Worm (Caenorhabditis elegans) whole organism, L2 larva: Measurements from ENCODE around the gene plc-3.
A peak's percentile ranks its signal among the peaks of the same experiment; 100 is the strongest.

ENCODE experiments used
- C34F6.9 ChIP-seq: fragments of 150-350 bp; optimal IDR thresholded peaks from 2 replicates; lab custom pipeline; 2014; ENCODE audit warnings: missing biosample characterization, missing genetic modification characterization
- F13H6.1 ChIP-seq: sonication (generic microtip); optimal IDR thresholded peaks from 2 replicates; lab custom pipeline; 2016; ENCODE audit warnings: missing genetic modification characterization, missing compliant biosample characterization
- Y55F3AM.14 ChIP-seq: fragments of 200-800 bp; sonication (Bioruptor generic); optimal IDR thresholded peaks from 2 replicates; lab custom pipeline; 2018; ENCODE audit warnings: mild to moderate bottlenecking, missing genetic modification characterization, missing compliant biosample characterization
- ZK546.5 ChIP-seq: sonication (generic microtip); optimal IDR thresholded peaks from 2 replicates; lab custom pipeline; 2017; ENCODE audit warnings: missing biosample characterization, missing genetic modification characterization
- alr-1 ChIP-seq: fragments of 150-350 bp; optimal IDR thresholded peaks from 2 replicates; lab custom pipeline; 2014; ENCODE audit warnings: missing biosample characterization, missing genetic modification characterization
- ama-1 ChIP-seq: fragments of 150-350 bp; optimal IDR thresholded peaks from 2 replicates; lab custom pipeline; 2018; ENCODE audit warnings: inconsistent platforms
- blmp-1 ChIP-seq: sonication (generic microtip); optimal IDR thresholded peaks from 2 replicates; lab custom pipeline; 2017; ENCODE audit warnings: missing genetic modification characterization, mild to moderate bottlenecking, missing compliant biosample characterization, antibody characterized with exemption, moderate library complexity; ENCODE audit not compliant: insufficient read depth
- ceh-16 ChIP-seq: fragments of 150-350 bp; optimal IDR thresholded peaks from 2 replicates; lab custom pipeline; 2014; ENCODE audit warnings: missing biosample characterization, missing genetic modification characterization
- ceh-82 ChIP-seq: fragments of 150-350 bp; optimal IDR thresholded peaks from 2 replicates; lab custom pipeline; 2014; ENCODE audit warnings: missing biosample characterization, missing genetic modification characterization
- crh-2 ChIP-seq: sonication (generic microtip); optimal IDR thresholded peaks from 2 replicates; lab custom pipeline; 2017; ENCODE audit warnings: missing biosample characterization, missing genetic modification characterization
- egl-27 ChIP-seq: sonication (generic microtip); optimal IDR thresholded peaks from 3 replicates; lab custom pipeline; 2017; ENCODE audit warnings: missing biosample characterization, missing genetic modification reagents, missing genetic modification characterization
- elt-3 ChIP-seq: sonication (generic microtip); optimal IDR thresholded peaks from 2 replicates; lab custom pipeline; 2017; ENCODE audit warnings: missing biosample characterization, missing genetic modification characterization
- fos-1 ChIP-seq: fragments of 150-350 bp; optimal IDR thresholded peaks from 2 replicates; lab custom pipeline; 2014; ENCODE audit warnings: missing biosample characterization, missing genetic modification characterization
- gmeb-1 ChIP-seq: fragments of 150-350 bp; optimal IDR thresholded peaks from 2 replicates; lab custom pipeline; 2014; ENCODE audit warnings: missing biosample characterization, missing genetic modification characterization
- lin-11 ChIP-seq: fragments of 150-350 bp; sonication (generic microtip); optimal IDR thresholded peaks from 2 replicates; lab custom pipeline; 2014; ENCODE audit warnings: missing biosample characterization, missing genetic modification characterization, inconsistent platforms, mixed read lengths
- mab-5 ChIP-seq: fragments of 150-350 bp; optimal IDR thresholded peaks from 2 replicates; lab custom pipeline; 2014; ENCODE audit warnings: missing biosample characterization, missing genetic modification characterization
- mbf-1 ChIP-seq: sonication (generic microtip); optimal IDR thresholded peaks from 2 replicates; lab custom pipeline; 2017; ENCODE audit warnings: missing biosample characterization, missing genetic modification characterization
- mdl-1 ChIP-seq, 2 experiments: fragments of 150-350 bp in 1 of 2; sonication (generic microtip) in 1 of 2; optimal IDR thresholded peaks; 2 replicates each; lab custom pipeline; 2017; ENCODE audit warnings: missing biosample characterization in 2 of 2, missing genetic modification characterization in 2 of 2
- nhr-10 ChIP-seq: sonication (generic microtip); optimal IDR thresholded peaks from 2 replicates; lab custom pipeline; 2017; ENCODE audit warnings: missing biosample characterization, missing genetic modification characterization
- nhr-11 ChIP-seq: fragments of 150-350 bp; optimal IDR thresholded peaks from 2 replicates; lab custom pipeline; 2014; ENCODE audit warnings: missing biosample characterization, missing genetic modification characterization
- nhr-12 ChIP-seq: fragments of 150-350 bp; optimal IDR thresholded peaks from 2 replicates; lab custom pipeline; 2014; ENCODE audit warnings: missing biosample characterization, missing genetic modification characterization
- nhr-129 ChIP-seq: fragments of 150-350 bp; optimal IDR thresholded peaks from 2 replicates; lab custom pipeline; 2014; ENCODE audit warnings: missing biosample characterization, missing genetic modification characterization
- nhr-21 ChIP-seq: fragments of 150-350 bp; optimal IDR thresholded peaks from 2 replicates; lab custom pipeline; 2014; ENCODE audit warnings: missing biosample characterization, missing genetic modification characterization
- nhr-237 ChIP-seq: fragments of 150-350 bp; optimal IDR thresholded peaks from 2 replicates; lab custom pipeline; 2014; ENCODE audit warnings: missing biosample characterization, missing genetic modification characterization
- nhr-25 ChIP-seq: fragments of 150-350 bp; sonication (generic microtip); optimal IDR thresholded peaks from 3 replicates; lab custom pipeline; 2014; ENCODE audit warnings: missing biosample characterization, missing genetic modification characterization
- nhr-77 ChIP-seq: fragments of 150-350 bp; optimal IDR thresholded peaks from 2 replicates; lab custom pipeline; 2014; ENCODE audit warnings: missing biosample characterization, missing genetic modification characterization
- peb-1 ChIP-seq: fragments of 150-350 bp; optimal IDR thresholded peaks from 2 replicates; lab custom pipeline; 2014; ENCODE audit warnings: missing biosample characterization, missing genetic modification characterization
- skn-1 ChIP-seq: sonication (generic microtip); optimal IDR thresholded peaks from 2 replicates; lab custom pipeline; 2017; ENCODE audit warnings: missing biosample characterization, missing genetic modification characterization
- sma-3 ChIP-seq: sonication (generic microtip); optimal IDR thresholded peaks from 2 replicates; lab custom pipeline; 2016; ENCODE audit warnings: missing genetic modification reagents, missing genetic modification characterization, missing compliant biosample characterization
- sma-9 ChIP-seq, 2 experiments: fragments of 150-350 bp in 1 of 2; sonication (generic microtip) in 1 of 2; optimal IDR thresholded peaks; 2 replicates each; lab custom pipeline; 2014 to 2016; ENCODE audit warnings: missing genetic modification characterization in 2 of 2, mild to moderate bottlenecking in 1 of 2, missing biosample characterization in 1 of 2, missing compliant biosample characterization in 1 of 2, missing genetic modification reagents in 1 of 2, moderate library complexity in 1 of 2
- snpc-4 ChIP-seq: fragments of 150-350 bp; optimal IDR thresholded peaks from 2 replicates; lab custom pipeline; 2014; ENCODE audit warnings: missing biosample characterization, missing genetic modification characterization
- unc-39 ChIP-seq: fragments of 150-350 bp; optimal IDR thresholded peaks from 2 replicates; lab custom pipeline; 2014; ENCODE audit warnings: missing biosample characterization, missing genetic modification characterization
- unc-55 ChIP-seq: fragments of 150-350 bp; sonication (generic microtip); optimal IDR thresholded peaks from 3 replicates; lab custom pipeline; 2014; ENCODE audit warnings: missing biosample characterization, missing genetic modification reagents, missing genetic modification characterization
- zag-1 ChIP-seq: fragments of 150-350 bp; optimal IDR thresholded peaks from 2 replicates; lab custom pipeline; 2014; ENCODE audit warnings: missing biosample characterization, missing genetic modification characterization

The plc-3 gene

ce11 chrII:10220631-10221030 lies 2.0 kb upstream of the plc-3 start:
- no peak for TF ChIP-seq nhr-237 (tag; lab: Kevin White, UChicago)
- peak; percentile 26 for TF ChIP-seq F13H6.1 (tag; lab: Kevin White, UChicago)
- TF ChIP-seq mbf-1 (tag; lab: Kevin White, UChicago), result no peak
- peak; percentile 21 for TF ChIP-seq blmp-1 (tag; lab: Kevin White, UChicago)
- peak; percentile 29 for TF ChIP-seq sma-9 (GFP tag; optimal IDR thresholded peaks at IDR 0.05; lab: Kevin White, UChicago)
- TF ChIP-seq sma-9 (tag; optimal IDR thresholded peaks at IDR 0.05; lab: Kevin White, UChicago), result no peak
- TF ChIP-seq nhr-11 (tag; lab: Kevin White, UChicago), result no peak
- TF ChIP-seq nhr-25, result peak; percentile 48

ce11 chrII:10221627-10222026 lies 1.1 kb upstream of the plc-3 start:
- TF ChIP-seq nhr-21 (tag; lab: Kevin White, UChicago) (no peak), Y55F3AM.14 (GFP tag; lab: Kevin White, UChicago) (no peak), fos-1 (tag; lab: Kevin White, UChicago) (peak; percentile 94), skn-1 (tag; lab: Kevin White, UChicago) (peak; percentile 65), ama-1 (lab: Kevin White, UChicago) (no peak), unc-39 (tag; lab: Kevin White, UChicago) (no peak), gmeb-1 (tag; lab: Kevin White, UChicago) (peak; percentile 11), crh-2 (tag; lab: Kevin White, UChicago) (peak; percentile 33), sma-9 (GFP tag; optimal IDR thresholded peaks at IDR 0.05; lab: Kevin White, UChicago) (peak; percentile 45), sma-9 (tag; optimal IDR thresholded peaks at IDR 0.05; lab: Kevin White, UChicago) (no peak), nhr-129 (tag; lab: Kevin White, UChicago) (no peak), ceh-82 (no peak), mab-5 (no peak)

- TF ChIP-seq snpc-4 (tag; lab: Kevin White, UChicago) (no peak), elt-3 (tag; lab: Kevin White, UChicago) (no peak), nhr-10 (tag; lab: Kevin White, UChicago) (no peak), mdl-1 (tag; optimal IDR thresholded peaks at IDR 0.05; lab: Kevin White, UChicago) (no peak), nhr-237 (tag; lab: Kevin White, UChicago) (no peak)
Measured at ce11 chrII:10227030-10227429, 4.4 kb downstream of the plc-3 start, which contains the start of gene srh-135. Gene srh-135, minus strand, starts transcription at chrII:10227130.

ce11 chrII:10230972-10231371 lies 8.3 kb downstream of the plc-3 start, which contains the start of gene T01E8.8:
Gene T01E8.8, plus strand, starts transcription at chrII:10231272.
- TF ChIP-seq egl-27, result no peak
- no peak for TF ChIP-seq C34F6.9 (tag; lab: Kevin White, UChicago)
- TF ChIP-seq sma-9 (GFP tag; optimal IDR thresholded peaks at IDR 0.05; lab: Kevin White, UChicago), result no peak
- no peak for TF ChIP-seq sma-9 (tag; optimal IDR thresholded peaks at IDR 0.05; lab: Kevin White, UChicago)
- TF ChIP-seq nhr-12 (tag; lab: Kevin White, UChicago), result no peak
- no peak for TF ChIP-seq ceh-16 (tag; lab: Kevin White, UChicago)
- TF ChIP-seq lin-11 (tag; lab: Kevin White, UChicago), result no peak
- TF ChIP-seq zag-1, result no peak
- TF ChIP-seq nhr-77, result no peak
- no peak for TF ChIP-seq ZK546.5
- TF ChIP-seq sma-3, result no peak
- no peak for TF ChIP-seq alr-1 (tag; lab: Kevin White, UChicago)
- no peak for TF ChIP-seq unc-55 (GFP tag; lab: Kevin White, UChicago)
- TF ChIP-seq peb-1 (tag; lab: Kevin White, UChicago), result no peak

- TF ChIP-seq lin-11 (tag; lab: Kevin White, UChicago), result no peak
- peak; percentile 39 for TF ChIP-seq fos-1 (tag; lab: Kevin White, UChicago)
- no peak for TF ChIP-seq unc-39 (tag; lab: Kevin White, UChicago)
- TF ChIP-seq nhr-11 (tag; lab: Kevin White, UChicago), result no peak
Measured at ce11 chrII:10231874-10232273, 9.2 kb downstream of the plc-3 start.
